Comparison of ENCODE assay signal across 5 worm cellular contexts in the genomic region with DNA sequence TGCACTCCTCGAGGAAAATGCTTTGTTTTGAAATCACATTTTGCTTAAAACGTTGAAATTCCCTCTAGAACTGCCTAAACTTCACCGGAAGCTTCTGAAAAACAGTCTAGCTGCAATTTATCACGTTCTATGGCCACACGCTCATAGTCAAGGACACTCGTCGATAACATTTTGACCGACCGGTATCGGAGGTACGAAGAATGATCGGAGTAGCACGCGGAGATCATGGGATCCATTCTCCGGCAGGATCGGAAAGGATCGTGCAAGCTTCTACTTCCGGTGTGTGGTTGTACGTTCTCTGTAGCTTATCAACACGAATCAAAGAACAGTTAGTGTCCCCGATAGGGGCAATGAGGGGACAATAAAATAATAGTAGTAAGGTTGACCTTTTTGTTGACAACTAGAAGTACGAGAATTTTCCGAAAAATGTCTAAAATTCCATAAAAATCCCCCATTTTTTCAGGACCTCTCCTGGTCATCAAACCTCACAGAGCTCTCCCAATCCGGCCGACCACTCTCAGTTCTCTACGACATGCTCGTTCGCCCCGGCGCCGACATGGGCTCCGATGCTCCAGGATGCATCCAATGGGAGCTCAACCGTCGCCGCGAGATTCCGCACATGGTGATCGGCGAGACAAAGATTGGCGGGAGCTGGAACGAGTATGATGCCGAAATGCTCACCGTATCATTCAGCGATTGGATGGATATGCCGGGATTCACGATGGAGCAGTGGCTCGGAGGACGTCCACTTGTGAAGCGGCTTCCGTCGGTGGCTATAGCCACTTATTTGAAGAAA.
TF ChIP-seq lines count a peak whose summit lies in the region.

No protein-coding gene starts in this region.

TF ChIP-seq in whole organism, L1 larva, 84 proteins besides CTCF, POLR2A, EP300 and RAD21 (continues in another document):
- TF ChIP-seq nhr-71 (tag; optimal IDR thresholded peaks at IDR 0.05; lab: Kevin White, UChicago) (peak; percentile 64), unc-130 (tag; optimal IDR thresholded peaks at IDR 0.05; lab: Kevin White, UChicago) (peak; percentile 76), nhr-19 (GFP tag; conservative IDR thresholded peaks at IDR 0.05; lab: Robert Waterston, UW) (peak; percentile 72), lin-35 (GFP tag; optimal IDR thresholded peaks at IDR 0.05; lab: Kevin White, UChicago) (peak in 1 of 2 experiments; percentile 49), blmp-1 (tag; optimal IDR thresholded peaks at IDR 0.05; lab: Kevin White, UChicago) (peak; percentile 75), nhr-20 (tag; optimal IDR thresholded peaks at IDR 0.05; lab: Kevin White, UChicago) (peak; percentile 74), nhr-85 (tag; lab: Kevin White, UChicago) (peak; percentile 79), elt-2 (tag; optimal IDR thresholded peaks at IDR 0.05; lab: Kevin White, UChicago) (peak; percentile 27), ztf-4 (tag; optimal IDR thresholded peaks at IDR 0.05; lab: Kevin White, UChicago) (no peak), snpc-4 (tag; optimal IDR thresholded peaks at IDR 0.05; lab: Kevin White, UChicago) (no peak), nhr-47 (tag; optimal IDR thresholded peaks at IDR 0.05; lab: Kevin White, UChicago) (peak; percentile 31), mdl-1 (tag; optimal IDR thresholded peaks at IDR 0.05; lab: Kevin White, UChicago) (peak in 1 of 2 experiments; percentile 88), snu-23 (GFP tag; optimal IDR thresholded peaks at IDR 0.05; lab: Kevin White, UChicago) (peak; percentile 19), hlh-17 (GFP tag; optimal IDR thresholded peaks at IDR 0.05; lab: Kevin White, UChicago; ENCODE audit: borderline replicate concordance) (no peak), grh-1 (GFP tag; IDR thresholded peaks at IDR 0.05; lab: Robert Waterston, UW) (peak; percentile 35; the same call in 1 of the 2 replicates), tbx-2 (tag; optimal IDR thresholded peaks at IDR 0.05; lab: Kevin White, UChicago) (peak; percentile 27)

TF ChIP-seq in whole organism, L2 larva, 48 proteins besides CTCF, POLR2A, EP300 and RAD21:
- TF ChIP-seq mdl-1 (tag; optimal IDR thresholded peaks at IDR 0.05; lab: Kevin White, UChicago) (no peak), peb-1 (tag; optimal IDR thresholded peaks at IDR 0.05; lab: Kevin White, UChicago) (no peak), egl-27 (tag; optimal IDR thresholded peaks at IDR 0.05; lab: Kevin White, UChicago) (peak; percentile 4), nhr-21 (tag; optimal IDR thresholded peaks at IDR 0.05; lab: Kevin White, UChicago) (peak; percentile 86), fos-1 (tag; optimal IDR thresholded peaks at IDR 0.05; lab: Kevin White, UChicago) (peak; percentile 21), ztf-1 (GFP tag; conservative IDR thresholded peaks at IDR 0.05; lab: Robert Waterston, UW) (no peak), sma-3 (GFP tag; optimal IDR thresholded peaks at IDR 0.05; lab: Kevin White, UChicago) (peak; percentile 24), nhr-23 (tag; optimal IDR thresholded peaks at IDR 0.05; lab: Kevin White, UChicago) (no peak), nhr-77 (tag; optimal IDR thresholded peaks at IDR 0.05; lab: Kevin White, UChicago) (no peak), gmeb-1 (tag; optimal IDR thresholded peaks at IDR 0.05; lab: Kevin White, UChicago) (no peak), dmd-4 (tag; optimal IDR thresholded peaks at IDR 0.05; lab: Kevin White, UChicago) (no peak), sma-9 (GFP tag; optimal IDR thresholded peaks at IDR 0.05; lab: Kevin White, UChicago) (peak; percentile 73), sma-9 (tag; optimal IDR thresholded peaks at IDR 0.05; lab: Kevin White, UChicago) (no peak), aly-2 (tag; optimal IDR thresholded peaks at IDR 0.05; lab: Kevin White, UChicago) (no peak)
TF ChIP-seq in whole organism, L2 larva: peak in this region for 5.

TF ChIP-seq in whole organism, L3 larva, 47 proteins besides CTCF, POLR2A, EP300 and RAD21:
- TF ChIP-seq nhr-77 (tag; optimal IDR thresholded peaks at IDR 0.05; lab: Kevin White, UChicago) (no peak), unc-62 (GFP tag; optimal IDR thresholded peaks at IDR 0.05; lab: Kevin White, UChicago) (no peak), ceh-28 (tag; optimal IDR thresholded peaks at IDR 0.05; lab: Kevin White, UChicago) (no peak), elt-2 (tag; optimal IDR thresholded peaks at IDR 0.05; lab: Kevin White, UChicago) (peak; percentile 33), mdl-1 (tag; optimal IDR thresholded peaks at IDR 0.05; lab: Kevin White, UChicago) (peak; percentile 41), pqm-1 (tag; optimal IDR thresholded peaks at IDR 0.05; lab: Kevin White, UChicago) (no peak), skn-1 (tag; optimal IDR thresholded peaks at IDR 0.05; lab: Kevin White, UChicago) (no peak), nhr-23 (tag; optimal IDR thresholded peaks at IDR 0.05; lab: Kevin White, UChicago) (peak; percentile 78), eor-1 (tag; optimal IDR thresholded peaks at IDR 0.05; lab: Kevin White, UChicago) (no peak), lsy-12 (tag; optimal IDR thresholded peaks at IDR 0.05; lab: Kevin White, UChicago) (no peak), nhr-43 (tag; optimal IDR thresholded peaks at IDR 0.05; lab: Kevin White, UChicago; ENCODE audit: poor library complexity, severe bottlenecking) (peak; percentile 82), zag-1 (tag; optimal IDR thresholded peaks at IDR 0.05; lab: Kevin White, UChicago) (no peak)

TF ChIP-seq in whole organism, L4 larva, 104 proteins besides CTCF, POLR2A, EP300 and RAD21 (continues in another document):
- TF ChIP-seq hif-1 (tag; optimal IDR thresholded peaks at IDR 0.05; lab: Kevin White, UChicago), result peak; percentile 55 to 71
- no peak for TF ChIP-seq tag-97 (GFP tag; IDR thresholded peaks at IDR 0.05; lab: Robert Waterston, UW)
- TF ChIP-seq hlh-11 (tag; optimal IDR thresholded peaks at IDR 0.05; lab: Kevin White, UChicago), result peak; percentile 62
- TF ChIP-seq set-16 (GFP tag; IDR thresholded peaks at IDR 0.05; lab: Robert Waterston, UW), result peak; percentile 84
- peak; percentile 20 for TF ChIP-seq dmd-6 (GFP tag; IDR thresholded peaks at IDR 0.05; lab: Robert Waterston, UW)
- TF ChIP-seq ceh-28 (tag; optimal IDR thresholded peaks at IDR 0.05; lab: Kevin White, UChicago), result no peak
- no peak for TF ChIP-seq lin-13 (GFP tag; optimal IDR thresholded peaks at IDR 0.05; lab: Kevin White, UChicago)
- peak; percentile 86 for TF ChIP-seq nhr-28 (tag; optimal IDR thresholded peaks at IDR 0.05; lab: Kevin White, UChicago)
- no peak for TF ChIP-seq fos-1 (tag; optimal IDR thresholded peaks at IDR 0.05; lab: Kevin White, UChicago)
- no peak for TF ChIP-seq daf-8 (GFP tag; IDR thresholded peaks at IDR 0.05; lab: Robert Waterston, UW)
- TF ChIP-seq F26F4.8 (GFP tag; conservative IDR thresholded peaks at IDR 0.05; lab: Robert Waterston, UW), result no peak
- TF ChIP-seq mes-2 (tag; optimal IDR thresholded peaks at IDR 0.05; lab: Kevin White, UChicago; ENCODE audit: poor library complexity, severe bottlenecking), result peak; percentile 28
- TF ChIP-seq zfp-3 (GFP tag; conservative IDR thresholded peaks at IDR 0.05; lab: Robert Waterston, UW), result no peak
- no peak for TF ChIP-seq unc-39 (tag; optimal IDR thresholded peaks at IDR 0.05; lab: Kevin White, UChicago)
- TF ChIP-seq dmd-9 (GFP tag; IDR thresholded peaks at IDR 0.05; lab: Robert Waterston, UW), result no peak
- no peak for TF ChIP-seq ama-1 (optimal IDR thresholded peaks at IDR 0.05; lab: Kevin White, UChicago)
- TF ChIP-seq daf-19 (GFP tag; conservative IDR thresholded peaks at IDR 0.05; lab: Robert Waterston, UW), result no peak
- no peak for TF ChIP-seq pqm-1 (tag; optimal IDR thresholded peaks at IDR 0.05; lab: Kevin White, UChicago)
- TF ChIP-seq zip-2 (tag; optimal IDR thresholded peaks at IDR 0.05; lab: Kevin White, UChicago), result no peak
- no peak for TF ChIP-seq lin-1 (GFP tag; IDR thresholded peaks at IDR 0.05; lab: Robert Waterston, UW)
- TF ChIP-seq zfp-2 (tag; optimal IDR thresholded peaks at IDR 0.05; lab: Kevin White, UChicago), result no peak
- no peak for TF ChIP-seq lir-3 (tag; optimal IDR thresholded peaks at IDR 0.05; lab: Kevin White, UChicago)
- TF ChIP-seq arid-1 (GFP tag; conservative IDR thresholded peaks at IDR 0.05; lab: Robert Waterston, UW), result no peak

TF ChIP-seq in whole organism, young adult, 124 proteins besides CTCF, POLR2A, EP300 and RAD21:
- no peak for TF ChIP-seq atf-7 (tag; optimal IDR thresholded peaks at IDR 0.05; lab: Kevin White, UChicago)
- TF ChIP-seq dox-1 (GFP tag; IDR thresholded peaks at IDR 0.05; lab: Robert Waterston, UW), result no peak
- no peak for TF ChIP-seq die-1 (tag; optimal IDR thresholded peaks at IDR 0.05; lab: Kevin White, UChicago)
- no peak for TF ChIP-seq hlh-26 (GFP tag; conservative IDR thresholded peaks at IDR 0.05; lab: Robert Waterston, UW)
- TF ChIP-seq unc-130 (GFP tag; optimal IDR thresholded peaks at IDR 0.05; lab: Kevin White, UChicago), result no peak
- TF ChIP-seq zfh-2 (GFP tag; conservative IDR thresholded peaks at IDR 0.05; lab: Robert Waterston, UW), result peak; percentile 79
- TF ChIP-seq B0019.2 (GFP tag; conservative IDR thresholded peaks at IDR 0.05; lab: Robert Waterston, UW), result no peak
- no peak for TF ChIP-seq zim-3 (tag; optimal IDR thresholded peaks at IDR 0.05; lab: Kevin White, UChicago)
- TF ChIP-seq cebp-2 (GFP tag; IDR thresholded peaks at IDR 0.05; lab: Robert Waterston, UW), result no peak
- TF ChIP-seq F52B5.7 (tag; optimal IDR thresholded peaks at IDR 0.05; lab: Kevin White, UChicago), result no peak
- TF ChIP-seq egrh-3 (GFP tag; IDR thresholded peaks at IDR 0.05; lab: Robert Waterston, UW), result peak; percentile 23; the same call in 1 of the 2 replicates
- TF ChIP-seq ceh-79 (tag; optimal IDR thresholded peaks at IDR 0.05; lab: Kevin White, UChicago), result no peak
- no peak for TF ChIP-seq lsy-27 (tag; optimal IDR thresholded peaks at IDR 0.05; lab: Kevin White, UChicago; ENCODE audit: borderline replicate concordance, insufficient read depth)
- TF ChIP-seq nhr-120 (GFP tag; IDR thresholded peaks at IDR 0.05; lab: Robert Waterston, UW), result no peak
- no peak for TF ChIP-seq F33H1.4 (GFP tag; IDR thresholded peaks at IDR 0.05; lab: Robert Waterston, UW)
